Worm (Caenorhabditis elegans) whole organism, L1 larva: ENCODE results near the gene D1054.10.

Experiments
- aha-1 ChIP-seq: fragments of 150-350 bp; optimal IDR thresholded peaks from 2 replicates; lab custom pipeline; 2014; ENCODE audit warnings: missing biosample characterization, missing genetic modification characterization
- fos-1 ChIP-seq: fragments of 150-350 bp; optimal IDR thresholded peaks from 2 replicates; lab custom pipeline; 2014; ENCODE audit warnings: missing biosample characterization, missing genetic modification characterization
- lin-13 ChIP-seq: fragments of 150-350 bp; optimal IDR thresholded peaks from 2 replicates; lab custom pipeline; 2014; ENCODE audit warnings: missing biosample characterization, missing genetic modification reagents, missing genetic modification characterization
- lin-35 ChIP-seq, 2 experiments: fragments of 150-350 bp; optimal IDR thresholded peaks; 2 replicates each; lab custom pipeline; 2014; ENCODE audit warnings: missing biosample characterization in 2 of 2, missing genetic modification characterization in 2 of 2, missing genetic modification reagents in 2 of 2
- lin-39 ChIP-seq: fragments of 150-350 bp; optimal IDR thresholded peaks from 2 replicates; lab custom pipeline; 2014; ENCODE audit warnings: missing biosample characterization, missing genetic modification reagents, missing genetic modification characterization
- nhr-11 ChIP-seq: fragments of 150-350 bp; optimal IDR thresholded peaks from 2 replicates; lab custom pipeline; 2014; ENCODE audit warnings: missing biosample characterization, missing genetic modification characterization
- nhr-12 ChIP-seq: sonication (generic microtip); optimal IDR thresholded peaks from 2 replicates; lab custom pipeline; 2017; ENCODE audit warnings: missing biosample characterization, missing genetic modification characterization
- nhr-237 ChIP-seq: fragments of 150-350 bp; optimal IDR thresholded peaks from 2 replicates; lab custom pipeline; 2014; ENCODE audit warnings: missing biosample characterization, missing genetic modification characterization
- ztf-4 ChIP-seq: fragments of 150-350 bp; optimal IDR thresholded peaks from 2 replicates; lab custom pipeline; 2014; ENCODE audit warnings: missing biosample characterization, missing genetic modification characterization

- no peak for TF ChIP-seq lin-39 (tag; lab: Kevin White, UChicago)
- TF ChIP-seq lin-13 = no peak
- no peak for TF ChIP-seq ztf-4 (tag; lab: Kevin White, UChicago)
- no peak for TF ChIP-seq aha-1 (tag; lab: Kevin White, UChicago)
- no peak for TF ChIP-seq lin-35 (GFP tag; optimal IDR thresholded peaks at IDR 0.05; lab: Kevin White, UChicago)
- no peak for TF ChIP-seq nhr-11
- TF ChIP-seq nhr-12 (tag; lab: Kevin White, UChicago) = no peak
- no peak for TF ChIP-seq nhr-237 (tag; lab: Kevin White, UChicago)
- no peak for TF ChIP-seq fos-1
Measured at ce11 chrV:10794463-10794862, 1.8 kb upstream of the D1054.10 start.
